Worm (Caenorhabditis elegans) whole organism, early embryonic: ENCODE results near the gene F19H8.2.

Experiments
- B0310.2 ChIP-seq: sonication (generic microtip); optimal IDR thresholded peaks from 2 replicates; lab custom pipeline; 2016; ENCODE audit warnings: mild to moderate bottlenecking, missing genetic modification characterization, missing compliant biosample characterization
- F13C5.2 ChIP-seq: sonication (generic microtip); optimal IDR thresholded peaks from 2 replicates; lab custom pipeline; 2017; ENCODE audit warnings: mild to moderate bottlenecking, missing genetic modification characterization, inconsistent platforms, missing compliant biosample characterization
- aly-1 ChIP-seq: sonication (generic microtip); optimal IDR thresholded peaks from 2 replicates; lab custom pipeline; 2016; ENCODE audit warnings: missing genetic modification characterization, missing compliant biosample characterization
- ama-1 ChIP-seq: fragments of 150-350 bp; optimal IDR thresholded peaks from 2 replicates; lab custom pipeline; 2014
- ceh-13 ChIP-seq: fragments of 200-800 bp; sonication (Bioruptor generic); optimal IDR thresholded peaks from 2 replicates; lab custom pipeline; 2018; ENCODE audit warnings: mild to moderate bottlenecking, missing genetic modification characterization, missing compliant biosample characterization
- ceh-36 ChIP-seq: sonication (generic microtip); optimal IDR thresholded peaks from 2 replicates; lab custom pipeline; 2016; ENCODE audit warnings: missing genetic modification characterization, inconsistent platforms, missing compliant biosample characterization
- ets-7 ChIP-seq: sonication (generic microtip); optimal IDR thresholded peaks from 2 replicates; lab custom pipeline; 2016; ENCODE audit warnings: missing genotype, missing genetic modification characterization, missing compliant biosample characterization
- flt-1 ChIP-seq: fragments of 200-800 bp; sonication (Bioruptor generic); IDR thresholded peaks from 2 replicates; pipeline ENCODE4 v1.3.6; 2022; ENCODE audit warnings: missing genetic modification characterization, missing compliant biosample characterization
- hmbx-1 ChIP-seq: sonication (generic microtip); optimal IDR thresholded peaks from 2 replicates; lab custom pipeline; 2016; ENCODE audit warnings: mild to moderate bottlenecking, missing genetic modification characterization, missing compliant biosample characterization
- hmg-4 ChIP-seq: fragments of 200-800 bp; sonication (Bioruptor generic); optimal IDR thresholded peaks from 2 replicates; lab custom pipeline; 2018; ENCODE audit warnings: mild to moderate bottlenecking, missing genetic modification characterization, missing compliant biosample characterization
- hnd-1 ChIP-seq: sonication (generic microtip); optimal IDR thresholded peaks from 2 replicates; lab custom pipeline; 2016; ENCODE audit warnings: missing genetic modification characterization, missing compliant biosample characterization
- pes-1 ChIP-seq: fragments of 200-800 bp; sonication (Bioruptor generic); IDR thresholded peaks from 2 replicates; pipeline ENCODE4 v1.3.6; 2022; ENCODE audit warnings: missing genetic modification reagents, missing genetic modification characterization, missing compliant biosample characterization
- scrt-1 ChIP-seq: fragments of 200-800 bp; sonication (Bioruptor generic); IDR thresholded peaks from 2 replicates; pipeline ENCODE4 v1.3.6; 2022; ENCODE audit warnings: missing genetic modification characterization, missing compliant biosample characterization
- sea-1 ChIP-seq: fragments of 200-800 bp; sonication (Bioruptor generic); conservative IDR thresholded peaks from 2 replicates; pipeline ENCODE4 v1.3.6; 2022; ENCODE audit warnings: missing genetic modification characterization, missing compliant biosample characterization
- tbx-11 ChIP-seq: fragments of 200-800 bp; sonication (Bioruptor generic); IDR thresholded peaks from 2 replicates; pipeline ENCODE4 v1.3.6; 2022; ENCODE audit warnings: missing genetic modification characterization, missing compliant biosample characterization
- tbx-37 ChIP-seq: fragments of 200-800 bp; sonication (Bioruptor generic); conservative IDR thresholded peaks from 2 replicates; pipeline ENCODE4 v1.3.6; 2022; ENCODE audit warnings: missing genetic modification reagents, missing genetic modification characterization, missing compliant biosample characterization
- tra-4 ChIP-seq: sonication (generic microtip); optimal IDR thresholded peaks from 2 replicates; lab custom pipeline; 2017; ENCODE audit warnings: missing genetic modification characterization, missing compliant biosample characterization

The F19H8.2 gene

ce11 chrII:14634042-14634441 is 28.4 kb upstream of the F19H8.2 start:
- TF ChIP-seq aly-1, result no peak
- no peak for TF ChIP-seq hmbx-1 (tag; lab: Kevin White, UChicago)
- TF ChIP-seq F13C5.2 (tag; lab: Kevin White, UChicago), result no peak
- TF ChIP-seq tbx-37 (GFP tag; lab: Robert Waterston, UW), result no peak
- TF ChIP-seq tbx-11 (GFP tag; lab: Robert Waterston, UW), result no peak
- TF ChIP-seq ceh-13 (GFP tag; lab: Kevin White, UChicago), result no peak
- no peak for TF ChIP-seq ets-7 (tag; lab: Kevin White, UChicago)
- no peak for TF ChIP-seq pes-1 (GFP tag; lab: Robert Waterston, UW)
- no peak for TF ChIP-seq sea-1 (GFP tag; lab: Robert Waterston, UW)
- no peak for TF ChIP-seq B0310.2 (tag; lab: Kevin White, UChicago)
- no peak for TF ChIP-seq scrt-1 (GFP tag; lab: Robert Waterston, UW)
- no peak for TF ChIP-seq hmg-4
- no peak for TF ChIP-seq ceh-36 (tag; lab: Kevin White, UChicago)
- TF ChIP-seq hnd-1 (tag; lab: Kevin White, UChicago), result no peak
- no peak for TF ChIP-seq flt-1
- TF ChIP-seq ama-1 (lab: Kevin White, UChicago), result no peak
- TF ChIP-seq tra-4 (tag; lab: Kevin White, UChicago), result no peak

- TF ChIP-seq ama-1 (lab: Kevin White, UChicago) (no peak), tbx-11 (GFP tag; lab: Robert Waterston, UW) (no peak)
Observed at ce11 chrII:14632823-14633222, 27.2 kb upstream of the F19H8.2 start, which contains the start of gene C38C6.3. Gene C38C6.3, plus strand, starts transcription at chrII:14633123.

ce11 chrII:14627330-14627729 is 21.7 kb upstream of the F19H8.2 start, which contains the start of gene tag-297:
Gene tag-297, plus strand, starts transcription at chrII:14627630.
- TF ChIP-seq tbx-37 (GFP tag; lab: Robert Waterston, UW) (no peak), F13C5.2 (tag; lab: Kevin White, UChicago) (no peak), aly-1 (no peak), B0310.2 (tag; lab: Kevin White, UChicago) (no peak), tbx-11 (GFP tag; lab: Robert Waterston, UW) (no peak), hmg-4 (no peak)

ce11 chrII:14626883-14627282 is 21.2 kb upstream of the F19H8.2 start:
- TF ChIP-seq flt-1 (no peak), ceh-13 (GFP tag; lab: Kevin White, UChicago) (no peak), tra-4 (tag; lab: Kevin White, UChicago) (no peak), pes-1 (GFP tag; lab: Robert Waterston, UW) (no peak), hmg-4 (no peak), aly-1 (no peak), ets-7 (tag; lab: Kevin White, UChicago) (no peak), tbx-11 (GFP tag; lab: Robert Waterston, UW) (no peak), hnd-1 (tag; lab: Kevin White, UChicago) (no peak), F13C5.2 (tag; lab: Kevin White, UChicago) (no peak), scrt-1 (GFP tag; lab: Robert Waterston, UW) (no peak), B0310.2 (tag; lab: Kevin White, UChicago) (no peak), ama-1 (lab: Kevin White, UChicago) (no peak), hmbx-1 (tag; lab: Kevin White, UChicago) (no peak)

- TF ChIP-seq flt-1 (no peak), pes-1 (GFP tag; lab: Robert Waterston, UW) (no peak), tbx-11 (GFP tag; lab: Robert Waterston, UW) (no peak)
Observed at ce11 chrII:14622758-14623157, 17.1 kb upstream of the F19H8.2 start, which contains the start of gene mltn-10. Gene mltn-10, plus strand, starts transcription at chrII:14623058.

- TF ChIP-seq tra-4 (tag; lab: Kevin White, UChicago) (no peak), aly-1 (no peak), sea-1 (GFP tag; lab: Robert Waterston, UW) (no peak), hmbx-1 (tag; lab: Kevin White, UChicago) (no peak), ceh-36 (tag; lab: Kevin White, UChicago) (no peak), ama-1 (lab: Kevin White, UChicago) (no peak), B0310.2 (tag; lab: Kevin White, UChicago) (no peak), F13C5.2 (tag; lab: Kevin White, UChicago) (no peak), ceh-13 (GFP tag; lab: Kevin White, UChicago) (no peak), tbx-11 (GFP tag; lab: Robert Waterston, UW) (no peak), hmg-4 (no peak), tbx-37 (GFP tag; lab: Robert Waterston, UW) (no peak), flt-1 (no peak), pes-1 (GFP tag; lab: Robert Waterston, UW) (no peak), scrt-1 (GFP tag; lab: Robert Waterston, UW) (no peak), hnd-1 (tag; lab: Kevin White, UChicago) (no peak), ets-7 (tag; lab: Kevin White, UChicago) (no peak)
Observed at ce11 chrII:14620730-14621129, 15.1 kb upstream of the F19H8.2 start.

ce11 chrII:14619806-14620205 is 14.1 kb upstream of the F19H8.2 start:
- TF ChIP-seq ceh-13 (GFP tag; lab: Kevin White, UChicago) (no peak), sea-1 (GFP tag; lab: Robert Waterston, UW) (no peak), hnd-1 (tag; lab: Kevin White, UChicago) (no peak), ama-1 (lab: Kevin White, UChicago) (no peak), ceh-36 (tag; lab: Kevin White, UChicago) (no peak), tbx-37 (GFP tag; lab: Robert Waterston, UW) (no peak), tbx-11 (GFP tag; lab: Robert Waterston, UW) (no peak), pes-1 (GFP tag; lab: Robert Waterston, UW) (no peak), F13C5.2 (tag; lab: Kevin White, UChicago) (no peak), B0310.2 (tag; lab: Kevin White, UChicago) (no peak), flt-1 (no peak)
